Fruit fly (Drosophila melanogaster) whole organism, embryonic: ENCODE results near the gene CHOp24.
A peak's percentile ranks its signal among the peaks of the same experiment; 100 is the strongest.

ENCODE experiments used
- Asciz ChIP-seq: fragments of 200-800 bp; sonication (Bioruptor generic); optimal IDR thresholded peaks from 2 replicates; lab custom pipeline; 2017; ENCODE audit warnings: missing biosample characterization, mild to moderate bottlenecking, missing genetic modification characterization, missing genetic modification reagents
- Blimp-1 ChIP-seq: fragments of 200-800 bp; sonication (Bioruptor generic); optimal IDR thresholded peaks from 3 replicates; lab custom pipeline; 2018; ENCODE audit warnings: missing biosample characterization, missing genetic modification characterization, mild to moderate bottlenecking, moderate library complexity, missing genetic modification reagents
- CG10431 ChIP-seq: fragments of 200-800 bp; sonication (Bioruptor generic); optimal IDR thresholded peaks from 3 replicates; lab custom pipeline; 2018; ENCODE audit warnings: missing biosample characterization, mild to moderate bottlenecking, missing genetic modification characterization
- CG10979 ChIP-seq: fragments of 200-800 bp; sonication (Bioruptor generic); optimal IDR thresholded peaks from 2 replicates; lab custom pipeline; 2018; ENCODE audit warnings: missing biosample characterization, mild to moderate bottlenecking, missing genetic modification characterization, moderate library complexity
- CG11456 ChIP-seq: fragments of 200-800 bp; sonication (Bioruptor generic); IDR thresholded peaks from 3 replicates; pipeline ENCODE4 v1.3.6; 2022; ENCODE audit warnings: missing biosample characterization, missing genetic modification characterization
- CG11504 ChIP-seq: fragments of 200-800 bp; sonication (Bioruptor generic); optimal IDR thresholded peaks from 3 replicates; lab custom pipeline; 2019; ENCODE audit warnings: missing biosample characterization, mild to moderate bottlenecking, missing genetic modification characterization, moderate library complexity
- CG12219 ChIP-seq: fragments of 200-800 bp; sonication (Bioruptor generic); optimal IDR thresholded peaks from 3 replicates; lab custom pipeline; 2018; ENCODE audit warnings: missing biosample characterization, mild to moderate bottlenecking, missing genetic modification characterization
- CG13287 ChIP-seq: fragments of 200-800 bp; sonication (Bioruptor generic); IDR thresholded peaks from 2 replicates; pipeline ENCODE4 v1.3.6; 2022; ENCODE audit warnings: missing biosample characterization, missing genetic modification characterization; ENCODE audit not compliant: partially characterized antibody
- CG13775 ChIP-seq: fragments of 200-800 bp; sonication (Bioruptor generic); optimal IDR thresholded peaks from 3 replicates; lab custom pipeline; 2017; ENCODE audit warnings: missing biosample characterization, mild to moderate bottlenecking, missing genetic modification characterization
- CG14441 ChIP-seq: fragments of 200-800 bp; sonication (Bioruptor generic); IDR thresholded peaks from 2 replicates; pipeline ENCODE4 v1.3.6; 2022; ENCODE audit warnings: missing biosample characterization, missing genetic modification characterization
- CG1529 ChIP-seq: fragments of 200-800 bp; sonication (Bioruptor generic); optimal IDR thresholded peaks from 3 replicates; lab custom pipeline; 2018; ENCODE audit warnings: missing biosample characterization, missing genetic modification characterization
- CG1603 ChIP-seq: fragments of 200-800 bp; sonication (Bioruptor generic); optimal IDR thresholded peaks from 2 replicates; lab custom pipeline; 2019; ENCODE audit warnings: missing biosample characterization, mild to moderate bottlenecking, missing genetic modification characterization, moderate library complexity
- CG17328 ChIP-seq: fragments of 200-800 bp; sonication (Bioruptor generic); IDR thresholded peaks from 2 replicates; pipeline ENCODE4 v1.3.6; 2022; ENCODE audit warnings: missing biosample characterization, missing genetic modification characterization
- CG17361 ChIP-seq: fragments of 200-800 bp; sonication (Bioruptor generic); IDR thresholded peaks from 3 replicates; pipeline ENCODE4 v1.3.6; 2022; ENCODE audit warnings: missing biosample characterization, missing genetic modification characterization
- CG18764 ChIP-seq: fragments of 200-800 bp; sonication (Bioruptor generic); optimal IDR thresholded peaks from 3 replicates; lab custom pipeline; 2016; ENCODE audit warnings: missing biosample characterization, missing genetic modification characterization
- CG30403 ChIP-seq: fragments of 200-800 bp; sonication (Bioruptor generic); optimal IDR thresholded peaks from 3 replicates; lab custom pipeline; 2016; ENCODE audit warnings: missing biosample characterization, missing genetic modification characterization
- CG3847 ChIP-seq: fragments of 200-800 bp; sonication (Bioruptor generic); IDR thresholded peaks from 2 replicates; pipeline ENCODE4 v1.3.6; 2022; ENCODE audit warnings: missing biosample characterization, missing genetic modification characterization
- CG3995 ChIP-seq: fragments of 200-800 bp; sonication (Bioruptor generic); optimal IDR thresholded peaks from 3 replicates; lab custom pipeline; 2016; ENCODE audit warnings: missing biosample characterization, missing genetic modification characterization
- CG4282 ChIP-seq: fragments of 200-800 bp; sonication (Bioruptor generic); optimal IDR thresholded peaks from 2 replicates; lab custom pipeline; 2016; ENCODE audit warnings: missing biosample characterization, missing genetic modification characterization
- CTCF ChIP-seq: fragments of 200-800 bp; sonication (Bioruptor generic); optimal IDR thresholded peaks from 2 replicates; lab custom pipeline; 2017; ENCODE audit warnings: missing biosample characterization, mild to moderate bottlenecking, missing genetic modification characterization, moderate library complexity
- CkIIα-i1 ChIP-seq: fragments of 200-800 bp; sonication (Bioruptor generic); IDR thresholded peaks from 2 replicates; pipeline ENCODE4 v1.3.6; 2022; ENCODE audit warnings: missing biosample characterization, missing genetic modification characterization
- D19A ChIP-seq: fragments of 200-800 bp; optimal IDR thresholded peaks from 3 replicates; lab custom pipeline; 2019; ENCODE audit warnings: missing biosample characterization, mild to moderate bottlenecking, missing genetic modification characterization, moderate library complexity
- Dip3 ChIP-seq: fragments of 200-800 bp; sonication (Bioruptor generic); optimal IDR thresholded peaks from 3 replicates; lab custom pipeline; 2016; ENCODE audit warnings: missing biosample characterization, missing genetic modification characterization
- Drgx ChIP-seq: fragments of 200-800 bp; sonication (Bioruptor generic); IDR thresholded peaks from 2 replicates; pipeline ENCODE4 v1.3.6; 2022; ENCODE audit warnings: missing biosample characterization, missing genetic modification characterization
- Fer1 ChIP-seq: fragments of 200-800 bp; sonication (Bioruptor generic); optimal IDR thresholded peaks from 2 replicates; lab custom pipeline; 2017; ENCODE audit warnings: missing biosample characterization, mild to moderate bottlenecking, missing genetic modification characterization
- Fer3 ChIP-seq: fragments of 200-800 bp; sonication (Bioruptor generic); optimal IDR thresholded peaks from 2 replicates; lab custom pipeline; 2018; ENCODE audit warnings: missing biosample characterization, mild to moderate bottlenecking, missing genetic modification characterization, moderate library complexity
- HLHmδ ChIP-seq: fragments of 200-800 bp; sonication (Bioruptor generic); optimal IDR thresholded peaks from 2 replicates; lab custom pipeline; 2018; ENCODE audit warnings: missing biosample characterization, mild to moderate bottlenecking, missing genetic modification characterization, moderate library complexity
- Jarid2 ChIP-seq: fragments of 200-800 bp; sonication (Bioruptor generic); optimal IDR thresholded peaks from 3 replicates; lab custom pipeline; 2017; ENCODE audit warnings: mild to moderate bottlenecking, missing biosample characterization, missing genetic modification reagents, missing genetic modification characterization
- Kr ChIP-seq: fragments of 200-800 bp; sonication (Bioruptor generic); optimal IDR thresholded peaks from 2 replicates; lab custom pipeline; 2017; ENCODE audit warnings: missing biosample characterization, mild to moderate bottlenecking, missing genetic modification characterization
- Side ChIP-seq: fragments of 200-800 bp; sonication (Bioruptor generic); optimal IDR thresholded peaks from 2 replicates; lab custom pipeline; 2016; ENCODE audit warnings: missing biosample characterization, missing genetic modification characterization
- Six4 ChIP-seq: fragments of 200-800 bp; sonication (Bioruptor generic); optimal IDR thresholded peaks from 2 replicates; lab custom pipeline; 2016; ENCODE audit warnings: missing biosample characterization, missing genetic modification characterization
- Taf1 ChIP-seq: fragments of 200-800 bp; sonication (Bioruptor generic); IDR thresholded peaks from 2 replicates; pipeline ENCODE4 v1.3.6; 2022; ENCODE audit warnings: missing biosample characterization, missing genetic modification characterization
- cato ChIP-seq: fragments of 200-800 bp; sonication (Bioruptor generic); optimal IDR thresholded peaks from 2 replicates; lab custom pipeline; 2016; ENCODE audit warnings: missing biosample characterization, missing genetic modification characterization, borderline replicate concordance
- dmrt11E ChIP-seq: fragments of 200-800 bp; sonication (Bioruptor generic); optimal IDR thresholded peaks from 3 replicates; lab custom pipeline; 2018; ENCODE audit warnings: missing biosample characterization, mild to moderate bottlenecking, missing genetic modification characterization, moderate library complexity
- gcm ChIP-seq: fragments of 200-800 bp; sonication (Bioruptor generic); optimal IDR thresholded peaks from 2 replicates; lab custom pipeline; 2019; ENCODE audit warnings: missing biosample characterization, mild to moderate bottlenecking, missing genetic modification characterization, moderate library complexity
- grn ChIP-seq: fragments of 200-800 bp; sonication (Bioruptor generic); optimal IDR thresholded peaks from 3 replicates; lab custom pipeline; 2017; ENCODE audit warnings: missing biosample characterization, missing genetic modification characterization
- nau ChIP-seq: fragments of 200-800 bp; sonication (Bioruptor generic); optimal IDR thresholded peaks from 3 replicates; lab custom pipeline; 2017; ENCODE audit warnings: missing biosample characterization, mild to moderate bottlenecking, missing genetic modification characterization, missing genetic modification reagents
- nom ChIP-seq: fragments of 200-800 bp; sonication (Bioruptor generic); optimal IDR thresholded peaks from 2 replicates; lab custom pipeline; 2017; ENCODE audit warnings: missing biosample characterization, missing genetic modification characterization, mild to moderate bottlenecking, moderate library complexity, missing genetic modification reagents
- otp ChIP-seq: fragments of 200-800 bp; sonication (Bioruptor generic); IDR thresholded peaks from 3 replicates; pipeline ENCODE4, ENCODE4 v1.3.6; 2022; ENCODE audit warnings: missing biosample characterization, missing genetic modification characterization
- phol ChIP-seq: fragments of 200-800 bp; sonication (Bioruptor generic); optimal IDR thresholded peaks from 3 replicates; lab custom pipeline; 2018; ENCODE audit warnings: missing biosample characterization, mild to moderate bottlenecking, missing genetic modification characterization, moderate library complexity
- rib ChIP-seq: fragments of 200-800 bp; sonication (Bioruptor generic); IDR thresholded peaks from 2 replicates; pipeline ENCODE4 v1.3.6; 2022; ENCODE audit warnings: missing biosample characterization, missing genetic modification characterization
- sens ChIP-seq: fragments of 200-800 bp; sonication (Bioruptor generic); peaks from one replicate; lab custom pipeline; 2016; ENCODE audit warnings: missing biosample characterization, missing genetic modification characterization
- slbo ChIP-seq: fragments of 200-800 bp; sonication (Bioruptor generic); IDR thresholded peaks from 2 replicates; pipeline ENCODE4 v1.3.6; 2022; ENCODE audit warnings: missing biosample characterization, missing genetic modification characterization
- slp2 ChIP-seq: fragments of 200-800 bp; sonication (Bioruptor generic); optimal IDR thresholded peaks from 2 replicates; lab custom pipeline; 2016; ENCODE audit warnings: missing biosample characterization, missing genetic modification characterization
- tin ChIP-seq: fragments of 200-800 bp; sonication (Bioruptor generic); optimal IDR thresholded peaks from 3 replicates; lab custom pipeline; 2016; ENCODE audit warnings: missing biosample characterization, missing genetic modification characterization
- twi ChIP-seq: fragments of 200-800 bp; optimal IDR thresholded peaks from 2 replicates; lab custom pipeline; 2019; ENCODE audit warnings: missing biosample characterization, mild to moderate bottlenecking, missing genetic modification characterization, moderate library complexity
- wek ChIP-seq: fragments of 200-800 bp; sonication (Bioruptor generic); optimal IDR thresholded peaks from 3 replicates; lab custom pipeline; 2018; ENCODE audit warnings: missing biosample characterization, mild to moderate bottlenecking, missing genetic modification characterization, moderate library complexity
- zf30C ChIP-seq: fragments of 200-800 bp; sonication (Bioruptor generic); optimal IDR thresholded peaks from 3 replicates; lab custom pipeline; 2018; ENCODE audit warnings: missing biosample characterization, mild to moderate bottlenecking, missing genetic modification characterization

CHOp24 gene

dm6 chrX:4555833-4556232 is 15.1 kb downstream of the CHOp24 start (continued):
- TF ChIP-seq wek = no peak
- peak; percentile 8 for TF ChIP-seq CG11504 (tag; lab: Kevin White, UChicago)
- TF ChIP-seq nom (GFP tag; lab: Kevin White, UChicago) = no peak
- peak; percentile 88 for TF ChIP-seq grn (GFP tag; lab: Kevin White, UChicago)
- no peak for TF ChIP-seq gcm
- TF ChIP-seq cato (GFP tag; lab: Kevin White, UChicago) = no peak
- no peak for TF ChIP-seq slbo (GFP tag; lab: Robert Waterston, UW)
- no peak for TF ChIP-seq CG14441 (GFP tag; lab: Robert Waterston, UW)
- TF ChIP-seq Fer1 = no peak
- peak; percentile 8 for TF ChIP-seq twi (tag; lab: Kevin White, UChicago)
- TF ChIP-seq, all 482 proteins: peak for 10

dm6 chrX:4557772-4558171 is 17.1 kb downstream of the CHOp24 start, which contains the start of gene CG3546:
CG3546 (plus strand) TSS chrX:4558072.
- no peak for TF ChIP-seq CG4282
- TF ChIP-seq CG30403 (GFP tag; lab: Kevin White, UChicago) = no peak
- TF ChIP-seq D19A (tag; lab: Kevin White, UChicago) = no peak
- TF ChIP-seq Fer3 (tag; lab: Kevin White, UChicago) = no peak
- no peak for TF ChIP-seq CG3847
- no peak for TF ChIP-seq CkIIα-i1
- TF ChIP-seq Side (GFP tag; lab: Kevin White, UChicago) = no peak
- TF ChIP-seq Six4 (GFP tag; lab: Kevin White, UChicago) = no peak
- no peak for TF ChIP-seq Taf1 (GFP tag; lab: Robert Waterston, UW)
- TF ChIP-seq HLHmδ = no peak
- TF ChIP-seq Asciz (GFP tag; lab: Kevin White, UChicago) = no peak

- TF ChIP-seq CG13775 (GFP tag; lab: Kevin White, UChicago) (no peak), Dip3 (GFP tag; lab: Kevin White, UChicago) (no peak), nau (GFP tag; lab: Kevin White, UChicago) (no peak), slp2 (GFP tag; lab: Kevin White, UChicago) (no peak), CG1529 (no peak), CTCF (GFP tag; lab: Kevin White, UChicago) (peak; percentile 82), Drgx (GFP tag; lab: Robert Waterston, UW) (no peak), CG3995 (no peak), CG1603 (tag; lab: Kevin White, UChicago) (peak; percentile 31), CG13287 (GFP tag; lab: Robert Waterston, UW) (no peak), CG10431 (GFP tag; lab: Kevin White, UChicago) (no peak), Blimp-1 (no peak), Jarid2 (GFP tag; lab: Kevin White, UChicago) (no peak), rib (GFP tag; lab: Robert Waterston, UW) (no peak), Kr (GFP tag; lab: Kevin White, UChicago) (peak; percentile 8), otp (GFP tag; lab: Robert Waterston, UW) (0 out of 3 replicates have a peak, but pooled peaks have one; percentile 19), tin (no peak), CG10979 (tag; lab: Kevin White, UChicago) (peak; percentile 13), CG18764 (GFP tag; lab: Kevin White, UChicago) (no peak), CG11456 (no peak), zf30C (GFP tag; lab: Kevin White, UChicago) (no peak), CG17328 (0 out of 2 replicates have a peak, but pooled peaks have one; percentile 25), sens (GFP tag; lab: Kevin White, UChicago) (peak; percentile 67), phol (tag; lab: Kevin White, UChicago) (peak; percentile 0), CG17361 (0 out of 3 replicates have a peak, but pooled peaks have one; percentile 21), CG12219 (GFP tag; lab: Kevin White, UChicago) (no peak), dmrt11E (tag; lab: Kevin White, UChicago) (peak; percentile 20), Fer1 (no peak), grn (GFP tag; lab: Kevin White, UChicago) (no peak)
Observed at dm6 chrX:4560182-4560845, 19.6 kb downstream of the CHOp24 start.
